Comparison of ENCODE assay signal across 5 fruit fly cellular contexts in the genomic region with DNA sequence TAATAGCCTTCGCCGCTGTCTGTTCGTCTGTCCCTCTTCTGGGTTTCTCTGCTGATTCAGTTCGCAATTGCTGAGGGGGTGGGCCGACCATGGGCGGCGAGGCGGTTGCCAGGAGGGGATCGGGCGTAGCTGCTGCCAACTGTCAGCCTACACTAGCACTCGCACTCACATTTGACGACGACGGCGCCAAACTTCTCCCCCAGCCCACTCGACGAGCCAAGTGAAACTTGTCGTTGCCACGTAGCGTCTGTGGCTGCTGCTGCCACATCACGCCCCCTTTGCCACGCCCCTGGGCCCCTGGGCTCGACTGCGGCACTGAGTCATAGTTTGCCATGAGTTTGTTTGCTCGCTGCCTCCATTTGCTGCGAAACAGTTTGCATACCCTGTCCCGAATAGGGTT.
A peak's percentile ranks its signal among the peaks of the same experiment; 100 is the strongest.
TF ChIP-seq lines count a peak whose summit lies in the region.

No protein-coding gene starts in this region.

- TF ChIP-seq CTCF in whole organism, embryonic (GFP tag; optimal IDR thresholded peaks at IDR 0.05; lab: Kevin White, UChicago): no peak

TF ChIP-seq in whole organism, adult, 20 proteins besides CTCF, POLR2A, EP300 and RAD21:
- TF ChIP-seq kay (GFP tag; lab: Kevin White, UChicago; ENCODE audit: borderline replicate concordance): no peak
- peak; percentile 21 for TF ChIP-seq CG5204 (GFP tag; optimal IDR thresholded peaks at IDR 0.05; lab: Kevin White, UChicago)
- peak; percentile 31 for TF ChIP-seq Hr96 (GFP tag; optimal IDR thresholded peaks at IDR 0.05; lab: Kevin White, UChicago)
- peak; percentile 30 for TF ChIP-seq tj (GFP tag; optimal IDR thresholded peaks at IDR 0.05; lab: Kevin White, UChicago)
- no peak for TF ChIP-seq CG7101 (tag; optimal IDR thresholded peaks at IDR 0.05; lab: Kevin White, UChicago)
- peak; percentile 7 for TF ChIP-seq CG14711 (tag; optimal IDR thresholded peaks at IDR 0.05; lab: Kevin White, UChicago)

TF ChIP-seq in whole organism, embryonic, 481 proteins besides CTCF, POLR2A, EP300 and RAD21 (continues in another document):
- no peak for TF ChIP-seq pfk (GFP tag; optimal IDR thresholded peaks at IDR 0.05; lab: Kevin White, UChicago)
- peak; percentile 69 for TF ChIP-seq tgo (GFP tag; IDR thresholded peaks at IDR 0.05; lab: Robert Waterston, UW)
- TF ChIP-seq ci (GFP tag; IDR thresholded peaks at IDR 0.05; lab: Robert Waterston, UW): peak; percentile 84
- no peak for TF ChIP-seq CG7745 (tag; optimal IDR thresholded peaks at IDR 0.05; lab: Kevin White, UChicago)
- peak; percentile 68 for TF ChIP-seq CG2120 (GFP tag; optimal IDR thresholded peaks at IDR 0.05; lab: Kevin White, UChicago)
- TF ChIP-seq Scr (GFP tag; IDR thresholded peaks at IDR 0.05; lab: Robert Waterston, UW; ENCODE audit: partially characterized antibody): no peak
- peak; percentile 2 for TF ChIP-seq CG6854 (GFP tag; optimal IDR thresholded peaks at IDR 0.05; lab: Kevin White, UChicago)
- TF ChIP-seq CG10209 (GFP tag; optimal IDR thresholded peaks at IDR 0.05; lab: Kevin White, UChicago): no peak
- peak; percentile 81 for TF ChIP-seq CG14014 (GFP tag; IDR thresholded peaks at IDR 0.05; lab: Robert Waterston, UW)
- TF ChIP-seq CG10959 (GFP tag; IDR thresholded peaks at IDR 0.05; lab: Robert Waterston, UW): no peak
- peak; percentile 73 for TF ChIP-seq Med (GFP tag; lab: Kevin White, UChicago)
- no peak for TF ChIP-seq Hmx (GFP tag; optimal IDR thresholded peaks at IDR 0.05; lab: Kevin White, UChicago)
- peak; percentile 65 for TF ChIP-seq CG4404 (GFP tag; IDR thresholded peaks at IDR 0.05; lab: Robert Waterston, UW)
- no peak for TF ChIP-seq phol (tag; optimal IDR thresholded peaks at IDR 0.05; lab: Kevin White, UChicago)
- TF ChIP-seq ara (GFP tag; IDR thresholded peaks at IDR 0.05; lab: Robert Waterston, UW): peak; percentile 62
- TF ChIP-seq cas (GFP tag; IDR thresholded peaks at IDR 0.05; lab: Robert Waterston, UW): peak; percentile 33; the same call in 1 of the 2 replicates
- no peak for TF ChIP-seq dm (GFP tag; optimal IDR thresholded peaks at IDR 0.05; lab: Kevin White, UChicago)
- TF ChIP-seq chif (GFP tag; optimal IDR thresholded peaks at IDR 0.05; lab: Kevin White, UChicago): peak in 1 of 2 experiments; percentile 19
- no peak for TF ChIP-seq CG1647 (GFP tag; optimal IDR thresholded peaks at IDR 0.05; lab: Kevin White, UChicago)
- TF ChIP-seq Lhr (GFP tag; optimal IDR thresholded peaks at IDR 0.05; lab: Kevin White, UChicago): no peak
- peak; percentile 47 for TF ChIP-seq pho (GFP tag; optimal IDR thresholded peaks at IDR 0.05; lab: Kevin White, UChicago)

TF ChIP-seq in whole organism, prepupa, 60 proteins besides CTCF, POLR2A, EP300 and RAD21 (continues in another document):
- TF ChIP-seq Hr38 (GFP tag; optimal IDR thresholded peaks at IDR 0.05; lab: Kevin White, UChicago): no peak
- no peak for TF ChIP-seq CG6854 (GFP tag; optimal IDR thresholded peaks at IDR 0.05; lab: Kevin White, UChicago)
- peak; percentile 49 for TF ChIP-seq Eip78C (GFP tag; lab: Kevin White, UChicago)
- peak; percentile 51 for TF ChIP-seq esn (GFP tag; optimal IDR thresholded peaks at IDR 0.05; lab: Kevin White, UChicago)
- peak; percentile 33 for TF ChIP-seq CG16779 (tag; optimal IDR thresholded peaks at IDR 0.05; lab: Kevin White, UChicago)
- peak; percentile 51 for TF ChIP-seq CG8632 (GFP tag; optimal IDR thresholded peaks at IDR 0.05; lab: Kevin White, UChicago)
- peak; percentile 80 for TF ChIP-seq eg (GFP tag; IDR thresholded peaks at IDR 0.05; lab: Robert Waterston, UW)
- TF ChIP-seq achi (GFP tag; optimal IDR thresholded peaks at IDR 0.05; lab: Kevin White, UChicago): peak; percentile 61
- TF ChIP-seq CG11762 (GFP tag; optimal IDR thresholded peaks at IDR 0.05; lab: Kevin White, UChicago; ENCODE audit: insufficient read depth): peak; percentile 42
- TF ChIP-seq fd85E (GFP tag; optimal IDR thresholded peaks at IDR 0.05; lab: Kevin White, UChicago): no peak
- TF ChIP-seq CG3032 (tag; optimal IDR thresholded peaks at IDR 0.05; lab: Kevin White, UChicago): peak; percentile 70
- peak; percentile 74 for TF ChIP-seq net (GFP tag; optimal IDR thresholded peaks at IDR 0.05; lab: Kevin White, UChicago)
- TF ChIP-seq Hr39 (GFP tag; optimal IDR thresholded peaks at IDR 0.05; lab: Kevin White, UChicago): peak; percentile 71
- peak; percentile 19 for TF ChIP-seq dsx (GFP tag; optimal IDR thresholded peaks at IDR 0.05; lab: Kevin White, UChicago; ENCODE audit: poor library complexity, severe bottlenecking)
- TF ChIP-seq vri (GFP tag; optimal IDR thresholded peaks at IDR 0.05; lab: Kevin White, UChicago): no peak
- peak; percentile 67 for TF ChIP-seq CG10669 (GFP tag; optimal IDR thresholded peaks at IDR 0.05; lab: Kevin White, UChicago)
- TF ChIP-seq topi (GFP tag; optimal IDR thresholded peaks at IDR 0.05; lab: Kevin White, UChicago): peak; percentile 22
- peak; percentile 41 for TF ChIP-seq Smox (GFP tag; optimal IDR thresholded peaks at IDR 0.05; lab: Kevin White, UChicago)
- TF ChIP-seq CG8119 (GFP tag; IDR thresholded peaks at IDR 0.05; lab: Robert Waterston, UW): peak; percentile 81
- peak; percentile 41 for TF ChIP-seq CG6808 (GFP tag; optimal IDR thresholded peaks at IDR 0.05; lab: Kevin White, UChicago)

TF ChIP-seq in whole organism, pupa, 21 proteins besides CTCF, POLR2A, EP300 and RAD21:
- TF ChIP-seq CG4496 (GFP tag; IDR thresholded peaks at IDR 0.05; lab: Robert Waterston, UW) (peak; percentile 89), Snoo (tag; optimal IDR thresholded peaks at IDR 0.05; lab: Kevin White, UChicago) (peak; percentile 57), rn (GFP tag; IDR thresholded peaks at IDR 0.05; lab: Robert Waterston, UW) (peak; percentile 60), Pif1A (GFP tag; optimal IDR thresholded peaks at IDR 0.05; lab: Kevin White, UChicago) (peak; percentile 53), Ets98B (GFP tag; IDR thresholded peaks at IDR 0.05; lab: Robert Waterston, UW) (peak; percentile 89), CG12605 (GFP tag; IDR thresholded peaks at IDR 0.05; lab: Robert Waterston, UW) (peak; percentile 75), D1 (tag; optimal IDR thresholded peaks at IDR 0.05; lab: Kevin White, UChicago) (no peak), CG8301 (tag; optimal IDR thresholded peaks at IDR 0.05; lab: Kevin White, UChicago) (peak; percentile 36), CG34367 (tag; optimal IDR thresholded peaks at IDR 0.05; lab: Kevin White, UChicago) (peak; percentile 52), CG9948 (tag; optimal IDR thresholded peaks at IDR 0.05; lab: Kevin White, UChicago) (peak; percentile 44), CG15710 (tag; optimal IDR thresholded peaks at IDR 0.05; lab: Kevin White, UChicago) (peak; percentile 71), CG10348 (GFP tag; IDR thresholded peaks at IDR 0.05; lab: Robert Waterston, UW) (peak; percentile 56; the same call in 1 of the 2 replicates), CG14655 (GFP tag; optimal IDR thresholded peaks at IDR 0.05; lab: Kevin White, UChicago) (peak; percentile 55), CG13204 (GFP tag; optimal IDR thresholded peaks at IDR 0.05; lab: Kevin White, UChicago) (peak; percentile 71), Pif1B (GFP tag; optimal IDR thresholded peaks at IDR 0.05; lab: Kevin White, UChicago) (no peak), CG17806 (tag; optimal IDR thresholded peaks at IDR 0.05; lab: Kevin White, UChicago) (peak; percentile 53), fd96Ca (GFP tag; IDR thresholded peaks at IDR 0.05; lab: Robert Waterston, UW) (peak; percentile 90), CG32121 (GFP tag; IDR thresholded peaks at IDR 0.05; lab: Robert Waterston, UW) (peak; percentile 89), EcR (GFP tag; optimal IDR thresholded peaks at IDR 0.05; lab: Kevin White, UChicago) (peak; percentile 15), gl (tag; optimal IDR thresholded peaks at IDR 0.05; lab: Kevin White, UChicago) (no peak), CG8159 (tag; optimal IDR thresholded peaks at IDR 0.05; lab: Kevin White, UChicago) (peak; percentile 65)

TF ChIP-seq in whole organism, wandering third instar larva, 38 proteins besides CTCF, POLR2A, EP300 and RAD21 (continues in another document):
- TF ChIP-seq Vsx2 (GFP tag; optimal IDR thresholded peaks at IDR 0.05; lab: Kevin White, UChicago; ENCODE audit: partially characterized antibody) (no peak), lola (GFP tag; optimal IDR thresholded peaks at IDR 0.05; lab: Kevin White, UChicago) (no peak), Mio (GFP tag; optimal IDR thresholded peaks at IDR 0.05; lab: Kevin White, UChicago) (no peak), CG32264 (GFP tag; optimal IDR thresholded peaks at IDR 0.05; lab: Kevin White, UChicago) (no peak), HLH106 (tag; optimal IDR thresholded peaks at IDR 0.05; lab: Kevin White, UChicago) (peak; percentile 53), ey (GFP tag; optimal IDR thresholded peaks at IDR 0.05; lab: Kevin White, UChicago) (peak; percentile 51), foxo (GFP tag; optimal IDR thresholded peaks at IDR 0.05; lab: Kevin White, UChicago) (peak in 1 of 2 experiments; percentile 66), h (GFP tag; optimal IDR thresholded peaks at IDR 0.05; lab: Kevin White, UChicago) (peak; percentile 51), jim (GFP tag; optimal IDR thresholded peaks at IDR 0.05; lab: Kevin White, UChicago) (no peak), tai (GFP tag; optimal IDR thresholded peaks at IDR 0.05; lab: Kevin White, UChicago) (no peak), Myc (optimal IDR thresholded peaks at IDR 0.05; lab: Kevin White, UChicago) (no peak), Hr83 (GFP tag; optimal IDR thresholded peaks at IDR 0.05; lab: Kevin White, UChicago; ENCODE audit: poor library complexity, severe bottlenecking) (no peak), Abd-B (GFP tag; optimal IDR thresholded peaks at IDR 0.05; lab: Kevin White, UChicago) (no peak), Hnf4 (GFP tag; optimal IDR thresholded peaks at IDR 0.05; lab: Kevin White, UChicago) (no peak), N (GFP tag; optimal IDR thresholded peaks at IDR 0.05; lab: Kevin White, UChicago) (no peak), Sp1 (GFP tag; optimal IDR thresholded peaks at IDR 0.05; lab: Kevin White, UChicago) (peak; percentile 8), Jra (GFP tag; optimal IDR thresholded peaks at IDR 0.05; lab: Kevin White, UChicago) (no peak), GATAd (GFP tag; optimal IDR thresholded peaks at IDR 0.05; lab: Kevin White, UChicago) (no peak), CrebA (GFP tag; optimal IDR thresholded peaks at IDR 0.05; lab: Kevin White, UChicago; ENCODE audit: borderline replicate concordance) (no peak), Hr78 (GFP tag; optimal IDR thresholded peaks at IDR 0.05; lab: Kevin White, UChicago) (no peak), br (GFP tag; optimal IDR thresholded peaks at IDR 0.05; lab: Kevin White, UChicago) (peak; percentile 52), brk (GFP tag; optimal IDR thresholded peaks at IDR 0.05; lab: Kevin White, UChicago) (no peak), Dfd (GFP tag; optimal IDR thresholded peaks at IDR 0.05; lab: Kevin White, UChicago) (no peak), psq (GFP tag; optimal IDR thresholded peaks at IDR 0.05; lab: Kevin White, UChicago) (peak; percentile 31), Dif (GFP tag; optimal IDR thresholded peaks at IDR 0.05; lab: Kevin White, UChicago; ENCODE audit: partially characterized antibody) (no peak), Rel (GFP tag; optimal IDR thresholded peaks at IDR 0.05; lab: Kevin White, UChicago) (no peak), Rel (tag; optimal IDR thresholded peaks at IDR 0.05; lab: Kevin White, UChicago) (no peak)
